1 fruit fly cellular context compared by ENCODE assay signal in the genomic region with DNA sequence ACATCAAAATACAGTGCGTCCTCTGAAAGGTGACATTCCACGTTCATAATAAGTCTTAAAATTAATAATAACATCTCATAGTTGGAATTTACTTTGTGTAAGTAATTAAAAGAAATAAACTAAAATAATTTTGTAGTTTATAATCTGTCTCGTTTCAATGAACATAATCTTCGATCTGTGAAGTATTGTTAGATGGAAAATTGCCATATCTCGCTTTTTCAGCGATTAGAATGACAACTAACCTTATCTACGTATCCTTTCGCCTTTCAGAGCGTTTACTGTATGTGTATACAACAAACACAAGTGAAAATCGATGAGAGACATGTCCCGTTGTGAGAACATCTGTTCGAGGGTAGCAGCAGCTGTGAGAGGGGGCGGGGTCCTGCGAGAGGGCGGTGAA.
A peak's percentile ranks its signal among the peaks of the same experiment; 100 is the strongest.
TF ChIP-seq lines count a peak whose summit lies in the region.

No protein-coding gene starts in this region.

TF ChIP-seq in whole organism, embryonic, 481 proteins besides CTCF, POLR2A, EP300 and RAD21 (continued from another document):
- no peak for TF ChIP-seq Sin3A (optimal IDR thresholded peaks at IDR 0.05; lab: Kevin White, UChicago)
- no peak for TF ChIP-seq vnd (GFP tag; IDR thresholded peaks at IDR 0.05; lab: Robert Waterston, UW; ENCODE audit: partially characterized antibody)
- peak; percentile 64 for TF ChIP-seq kah (GFP tag; optimal IDR thresholded peaks at IDR 0.05; lab: Kevin White, UChicago)
- TF ChIP-seq tna (GFP tag; IDR thresholded peaks at IDR 0.05; lab: Robert Waterston, UW; ENCODE audit: partially characterized antibody) = no peak
- peak; percentile 4 for TF ChIP-seq Atf3 (GFP tag; optimal IDR thresholded peaks at IDR 0.05; lab: Kevin White, UChicago)
- no peak for TF ChIP-seq so (GFP tag; IDR thresholded peaks at IDR 0.05; lab: Robert Waterston, UW)
- TF ChIP-seq gfzf (GFP tag; optimal IDR thresholded peaks at IDR 0.05; lab: Kevin White, UChicago) = no peak
- no peak for TF ChIP-seq CG9797 (GFP tag; optimal IDR thresholded peaks at IDR 0.05; lab: Kevin White, UChicago)
- peak; percentile 58 for TF ChIP-seq Xbp1 (GFP tag; optimal IDR thresholded peaks at IDR 0.05; lab: Kevin White, UChicago)
- TF ChIP-seq CG1529 (GFP tag; optimal IDR thresholded peaks at IDR 0.05; lab: Kevin White, UChicago) = peak; percentile 75
- TF ChIP-seq CHES-1-like (GFP tag; optimal IDR thresholded peaks at IDR 0.05; lab: Kevin White, UChicago) = peak; percentile 47
- TF ChIP-seq CG17912 (GFP tag; optimal IDR thresholded peaks at IDR 0.05; lab: Kevin White, UChicago) = peak; percentile 12
- peak; percentile 72 for TF ChIP-seq CG13296 (GFP tag; optimal IDR thresholded peaks at IDR 0.05; lab: Kevin White, UChicago)
- peak; percentile 47 for TF ChIP-seq Mes4 (GFP tag; optimal IDR thresholded peaks at IDR 0.05; lab: Kevin White, UChicago)
- peak; percentile 74 for TF ChIP-seq CG8388 (GFP tag; optimal IDR thresholded peaks at IDR 0.05; lab: Kevin White, UChicago)
- no peak for TF ChIP-seq gce (GFP tag; IDR thresholded peaks at IDR 0.05; lab: Robert Waterston, UW)
- TF ChIP-seq CG12155 (GFP tag; optimal IDR thresholded peaks at IDR 0.05; lab: Kevin White, UChicago) = peak; percentile 60
- TF ChIP-seq tio (GFP tag; optimal IDR thresholded peaks at IDR 0.05; lab: Kevin White, UChicago) = peak; percentile 67
- 0 out of 3 replicates have a peak, but pooled peaks have one; percentile 38 for TF ChIP-seq ken (GFP tag; IDR thresholded peaks at IDR 0.05; lab: Robert Waterston, UW)
- peak; percentile 82 for TF ChIP-seq CG2120 (GFP tag; optimal IDR thresholded peaks at IDR 0.05; lab: Kevin White, UChicago)
- peak; percentile 89 for TF ChIP-seq CG4360 (GFP tag; IDR thresholded peaks at IDR 0.05; lab: Robert Waterston, UW)
- peak; percentile 84 for TF ChIP-seq dmrt99B (tag; optimal IDR thresholded peaks at IDR 0.05; lab: Kevin White, UChicago)
- no peak for TF ChIP-seq Nf-YA (GFP tag; IDR thresholded peaks at IDR 0.05; lab: Robert Waterston, UW)
- TF ChIP-seq z (GFP tag; IDR thresholded peaks at IDR 0.05; lab: Robert Waterston, UW) = no peak
- TF ChIP-seq CG15696 (tag; optimal IDR thresholded peaks at IDR 0.05; lab: Kevin White, UChicago) = peak; percentile 90
